Fruit fly (Drosophila melanogaster) whole organism, wandering third instar larva: ENCODE data around the gene Rchy1.

Experiments used
- Abd-B ChIP-seq: fragments of >200 bp; optimal IDR thresholded peaks from 2 replicates; lab custom pipeline; 2017; ENCODE audit warnings: missing biosample characterization, missing genetic modification characterization
- CG9705 ChIP-seq: fragments of 200-800 bp; sonication (Bioruptor generic); optimal IDR thresholded peaks from 2 replicates; lab custom pipeline; 2018; ENCODE audit warnings: missing biosample characterization, mild to moderate bottlenecking, missing genetic modification characterization
- Dfd ChIP-seq: fragments of >200 bp; optimal IDR thresholded peaks from 2 replicates; lab custom pipeline; 2017; ENCODE audit warnings: missing biosample characterization, missing genetic modification characterization
- Myc ChIP-seq: fragments of >200 bp; optimal IDR thresholded peaks from 2 replicates; lab custom pipeline; 2017
- OdsH ChIP-seq: fragments of 200-800 bp; sonication (Bioruptor generic); optimal IDR thresholded peaks from 2 replicates; lab custom pipeline; 2016; ENCODE audit warnings: missing biosample characterization, mild to moderate bottlenecking, missing genetic modification characterization
- Sp1 ChIP-seq: fragments of 200-800 bp; sonication (Bioruptor generic); optimal IDR thresholded peaks from 3 replicates; lab custom pipeline; 2019; ENCODE audit warnings: missing biosample characterization, mild to moderate bottlenecking, missing genetic modification characterization, moderate library complexity
- Vsx2 ChIP-seq: fragments of 200-300, 225-300 bp; sonication (Bioruptor generic); optimal IDR thresholded peaks from 2 replicates; lab custom pipeline; 2018; ENCODE audit warnings: missing biosample characterization, missing genetic modification characterization; ENCODE audit not compliant: partially characterized antibody
- br ChIP-seq: fragments of 200-800 bp; sonication (Bioruptor generic); optimal IDR thresholded peaks from 2 replicates; lab custom pipeline; 2016; ENCODE audit warnings: missing biosample characterization, missing genetic modification characterization
- lola ChIP-seq: fragments of >200 bp; optimal IDR thresholded peaks from 2 replicates; lab custom pipeline; 2017; ENCODE audit warnings: missing biosample characterization, missing genetic modification characterization
- pan ChIP-seq: fragments of >200 bp; optimal IDR thresholded peaks from 2 replicates; lab custom pipeline; 2017
- sage ChIP-seq: fragments of 200-800 bp; sonication (Bioruptor generic); optimal IDR thresholded peaks from 2 replicates; lab custom pipeline; 2016; ENCODE audit warnings: missing biosample characterization, mild to moderate bottlenecking, missing genetic modification characterization
- usp ChIP-seq: fragments of >200 bp; optimal IDR thresholded peaks from 2 replicates; lab custom pipeline; 2017; ENCODE audit warnings: missing biosample characterization, missing genetic modification characterization

dm6 chr2L:6494405-6494816 is 28.9 kb upstream of the Rchy1 start, which contains the start of gene CG9547:
- no peak for TF ChIP-seq br (GFP tag; lab: Kevin White, UChicago)
- no peak for TF ChIP-seq CG9705 (GFP tag; lab: Kevin White, UChicago)
- peak; percentile 41 for TF ChIP-seq Sp1 (GFP tag; lab: Kevin White, UChicago)
- TF ChIP-seq sage (GFP tag; lab: Kevin White, UChicago), result no peak
- TF ChIP-seq Dfd (GFP tag; lab: Kevin White, UChicago), result no peak
- TF ChIP-seq usp, result no peak
- no peak for TF ChIP-seq lola (GFP tag; lab: Kevin White, UChicago)
- no peak for TF ChIP-seq Myc
- no peak for TF ChIP-seq OdsH (GFP tag; lab: Kevin White, UChicago)
- no peak for TF ChIP-seq Abd-B (GFP tag; lab: Kevin White, UChicago)
- no peak for TF ChIP-seq Vsx2
- TF ChIP-seq pan (lab: Kevin White, UChicago), result no peak
